Fruit fly (Drosophila melanogaster) whole organism, embryonic: Measurements from ENCODE around the gene Syt1.
A peak's percentile ranks its signal among the peaks of the same experiment; 100 is the strongest.

ENCODE experiments used
- Abd-B ChIP-seq: fragments of 200-800 bp; sonication (Bioruptor generic); optimal IDR thresholded peaks from 2 replicates; lab custom pipeline; 2018; ENCODE audit warnings: missing biosample characterization, mild to moderate bottlenecking, missing genetic modification characterization, moderate library complexity
- BEAF-32 ChIP-seq: fragments of 200-800 bp; sonication (Bioruptor generic); optimal IDR thresholded peaks from 3 replicates; lab custom pipeline; 2017; ENCODE audit warnings: missing biosample characterization, missing genetic modification characterization, mild to moderate bottlenecking, moderate library complexity, missing genetic modification reagents
- Bdp1 ChIP-seq: fragments of 200-800 bp; sonication (Bioruptor generic); optimal IDR thresholded peaks from 3 replicates; lab custom pipeline; 2016; ENCODE audit warnings: missing biosample characterization, missing genetic modification characterization
- CG10565 ChIP-seq: fragments of 200-800 bp; sonication (Bioruptor generic); optimal IDR thresholded peaks from 3 replicates; lab custom pipeline; 2016; ENCODE audit warnings: missing biosample characterization, mild to moderate bottlenecking, missing genetic modification characterization
- CG11560 ChIP-seq: fragments of 200-800 bp; sonication (Bioruptor generic); IDR thresholded peaks from 3 replicates; pipeline ENCODE4 v1.3.6; 2022; ENCODE audit warnings: missing biosample characterization, missing genetic modification characterization
- CG12391 ChIP-seq: fragments of 200-800 bp; sonication (Bioruptor generic); optimal IDR thresholded peaks from 3 replicates; lab custom pipeline; 2018; ENCODE audit warnings: missing biosample characterization, mild to moderate bottlenecking, missing genetic modification characterization, moderate library complexity
- CG13123 ChIP-seq: fragments of 200-800 bp; sonication (Bioruptor generic); optimal IDR thresholded peaks from 2 replicates; lab custom pipeline; 2016; ENCODE audit warnings: missing biosample characterization, missing genetic modification characterization
- CG13775 ChIP-seq: fragments of 200-800 bp; sonication (Bioruptor generic); optimal IDR thresholded peaks from 3 replicates; lab custom pipeline; 2017; ENCODE audit warnings: missing biosample characterization, mild to moderate bottlenecking, missing genetic modification characterization
- CG1529 ChIP-seq: fragments of 200-800 bp; sonication (Bioruptor generic); optimal IDR thresholded peaks from 3 replicates; lab custom pipeline; 2018; ENCODE audit warnings: missing biosample characterization, missing genetic modification characterization
- CG15479 ChIP-seq: fragments of 200-800 bp; sonication (Bioruptor generic); optimal IDR thresholded peaks from 3 replicates; lab custom pipeline; 2019; ENCODE audit warnings: missing biosample characterization, mild to moderate bottlenecking, missing genetic modification characterization, moderate library complexity
- CG15514 ChIP-seq: fragments of 200-800 bp; sonication (Bioruptor generic); optimal IDR thresholded peaks from 3 replicates; lab custom pipeline; 2017; ENCODE audit warnings: missing biosample characterization, missing genetic modification characterization, mild to moderate bottlenecking, moderate library complexity, missing genetic modification reagents
- CG17328 ChIP-seq: fragments of 200-800 bp; sonication (Bioruptor generic); IDR thresholded peaks from 2 replicates; pipeline ENCODE4 v1.3.6; 2022; ENCODE audit warnings: missing biosample characterization, missing genetic modification characterization
- CG18764 ChIP-seq: fragments of 200-800 bp; sonication (Bioruptor generic); optimal IDR thresholded peaks from 3 replicates; lab custom pipeline; 2016; ENCODE audit warnings: missing biosample characterization, missing genetic modification characterization
- CG2116 ChIP-seq: fragments of 200-800 bp; sonication (Bioruptor generic); optimal IDR thresholded peaks from 3 replicates; lab custom pipeline; 2018; ENCODE audit warnings: missing biosample characterization, mild to moderate bottlenecking, missing genetic modification characterization
- CG2875 ChIP-seq: fragments of 200-800 bp; sonication (Bioruptor generic); optimal IDR thresholded peaks from 2 replicates; lab custom pipeline; 2017; ENCODE audit warnings: missing biosample characterization, mild to moderate bottlenecking, missing genetic modification characterization, missing genetic modification reagents
- CG31388 ChIP-seq: fragments of 200-800 bp; sonication (Bioruptor generic); optimal IDR thresholded peaks from 2 replicates; lab custom pipeline; 2016; ENCODE audit warnings: missing biosample characterization, missing genetic modification characterization
- CG33213 ChIP-seq: fragments of 200-800 bp; sonication (Bioruptor generic); optimal IDR thresholded peaks from 3 replicates; lab custom pipeline; 2016; ENCODE audit warnings: missing biosample characterization, missing genetic modification characterization
- CG4854 ChIP-seq: fragments of 200-800 bp; sonication (Bioruptor generic); optimal IDR thresholded peaks from 2 replicates; lab custom pipeline; 2016; ENCODE audit warnings: missing biosample characterization, missing genetic modification characterization, inconsistent platforms
- CG6765 ChIP-seq: fragments of 200-800 bp; sonication (Bioruptor generic); optimal IDR thresholded peaks from 3 replicates; lab custom pipeline; 2017; ENCODE audit warnings: missing biosample characterization, mild to moderate bottlenecking, missing genetic modification characterization
- CG8089 ChIP-seq: fragments of 200-800 bp; sonication (Bioruptor generic); optimal IDR thresholded peaks from 3 replicates; lab custom pipeline; 2016; ENCODE audit warnings: missing biosample characterization, missing genetic modification characterization
- CG9437 ChIP-seq: fragments of 200-800 bp; sonication (Bioruptor generic); optimal IDR thresholded peaks from 2 replicates; lab custom pipeline; 2018; ENCODE audit warnings: missing biosample characterization, mild to moderate bottlenecking, missing genetic modification characterization
- D19B ChIP-seq: fragments of 200-800 bp; sonication (Bioruptor generic); optimal IDR thresholded peaks from 2 replicates; lab custom pipeline; 2017; ENCODE audit warnings: missing biosample characterization, mild to moderate bottlenecking, missing genetic modification characterization
- Deaf1 ChIP-seq: fragments of 200-800 bp; optimal IDR thresholded peaks from 3 replicates; lab custom pipeline; 2019; ENCODE audit warnings: missing biosample characterization, mild to moderate bottlenecking, missing genetic modification characterization, moderate library complexity
- ERR ChIP-seq: fragments of 200-800 bp; sonication (Bioruptor generic); optimal IDR thresholded peaks from 2 replicates; lab custom pipeline; 2016; ENCODE audit warnings: missing biosample characterization, missing genetic modification characterization
- GATAe ChIP-seq: fragments of 200-800 bp; sonication (Bioruptor generic); conservative IDR thresholded peaks from 2 replicates; pipeline ENCODE4 v1.3.6; 2022; ENCODE audit warnings: missing biosample characterization, missing genetic modification characterization
- Hand ChIP-seq: fragments of 200-800 bp; sonication (Bioruptor generic); optimal IDR thresholded peaks from 2 replicates; lab custom pipeline; 2017; ENCODE audit warnings: mild to moderate bottlenecking, missing biosample characterization, missing genetic modification reagents, missing genetic modification characterization
- Hey ChIP-seq: fragments of 200-800 bp; sonication (Bioruptor generic); optimal IDR thresholded peaks from 3 replicates; lab custom pipeline; 2018; ENCODE audit warnings: missing biosample characterization, mild to moderate bottlenecking, missing genetic modification characterization
- Mrtf ChIP-seq: fragments of 200-800 bp; sonication (Bioruptor generic); IDR thresholded peaks from 3 replicates; pipeline ENCODE4 v1.3.6; 2022; ENCODE audit warnings: missing biosample characterization, missing genetic modification characterization
- Myb ChIP-seq: fragments of 200-800 bp; sonication (Bioruptor generic); optimal IDR thresholded peaks from 2 replicates; lab custom pipeline; 2016; ENCODE audit warnings: missing biosample characterization, missing genetic modification characterization
- Vsx1 ChIP-seq: fragments of 200-800 bp; sonication (Bioruptor generic); optimal IDR thresholded peaks from 2 replicates; lab custom pipeline; 2017; ENCODE audit warnings: missing biosample characterization, mild to moderate bottlenecking, missing genetic modification characterization, missing genetic modification reagents
- Xbp1 ChIP-seq: fragments of 200-800 bp; sonication (Bioruptor generic); optimal IDR thresholded peaks from 3 replicates; lab custom pipeline; 2016; ENCODE audit warnings: missing biosample characterization, mild to moderate bottlenecking, missing genetic modification characterization
- Xrp1 ChIP-seq: fragments of 200-800 bp; sonication (Bioruptor generic); IDR thresholded peaks from 2 replicates; pipeline ENCODE4 v1.3.6; 2022; ENCODE audit warnings: missing biosample characterization, missing genetic modification characterization
- corto ChIP-seq: fragments of 200-800 bp; sonication (Bioruptor generic); optimal IDR thresholded peaks from 2 replicates; lab custom pipeline; 2016; ENCODE audit warnings: missing biosample characterization, mild to moderate bottlenecking, missing genetic modification characterization, moderate library complexity
- crol ChIP-seq: fragments of 200-800 bp; sonication (Bioruptor generic); IDR thresholded peaks from 2 replicates; pipeline ENCODE4 v1.3.6; 2022; ENCODE audit warnings: missing biosample characterization, missing genetic modification characterization
- exex ChIP-seq: fragments of 200-800 bp; sonication (Bioruptor generic); optimal IDR thresholded peaks from 4 replicates; lab custom pipeline; 2018; ENCODE audit warnings: missing biosample characterization, mild to moderate bottlenecking, missing genetic modification characterization, moderate library complexity
- ftz-f1 ChIP-seq: fragments of 200-800 bp; sonication (Bioruptor generic); optimal IDR thresholded peaks from 2 replicates; lab custom pipeline; 2016; ENCODE audit warnings: missing biosample characterization, missing genetic modification characterization
- gcm2 ChIP-seq: fragments of 200-800 bp; sonication (Bioruptor generic); optimal IDR thresholded peaks from 2 replicates; lab custom pipeline; 2016; ENCODE audit warnings: missing biosample characterization, missing genetic modification characterization
- gsb ChIP-seq: fragments of 200-800 bp; sonication (Bioruptor generic); IDR thresholded peaks from 2 replicates; pipeline ENCODE4 v1.3.6; 2022; ENCODE audit warnings: missing biosample characterization, missing genetic modification characterization
- hb ChIP-seq: fragments of 200-800 bp; sonication (Bioruptor generic); IDR thresholded peaks from 3 replicates; pipeline ENCODE4 v1.3.6; 2022; ENCODE audit warnings: missing biosample characterization, missing genetic modification characterization; ENCODE audit not compliant: partially characterized antibody
- hkb ChIP-seq, 2 experiments: fragments of 200-800 bp in 1 of 2; fragments of >200 bp in 1 of 2; sonication (Bioruptor generic) in 1 of 2; IDR thresholded peaks in 1 of 2; optimal IDR thresholded peaks in 1 of 2; 2 replicates each; pipeline versions ENCODE4 v1.3.6 to Lab custom; 2017 to 2022; ENCODE audit warnings: missing biosample characterization in 1 of 2, missing genetic modification characterization in 1 of 2
- knrl ChIP-seq: fragments of 200-800 bp; sonication (Bioruptor generic); IDR thresholded peaks from 3 replicates; pipeline ENCODE4 v1.3.6; 2022; ENCODE audit warnings: missing biosample characterization, missing genetic modification characterization; ENCODE audit not compliant: partially characterized antibody
- lov ChIP-seq, 2 experiments: fragments of 200-800 bp in 1 of 2; fragments of >200 bp in 1 of 2; sonication (Bioruptor generic) in 1 of 2; IDR thresholded peaks in 1 of 2; optimal IDR thresholded peaks in 1 of 2; 2 replicates in 1 of 2; 3 replicates in 1 of 2; pipeline versions ENCODE4 v1.3.6 to Lab custom; 2017 to 2022; ENCODE audit warnings: missing biosample characterization in 1 of 2, missing genetic modification characterization in 1 of 2
- luna ChIP-seq: fragments of 200-800 bp; sonication (Bioruptor generic); optimal IDR thresholded peaks from 2 replicates; lab custom pipeline; 2016; ENCODE audit warnings: missing biosample characterization, missing genetic modification characterization
- nau ChIP-seq: fragments of 200-800 bp; sonication (Bioruptor generic); optimal IDR thresholded peaks from 3 replicates; lab custom pipeline; 2017; ENCODE audit warnings: missing biosample characterization, mild to moderate bottlenecking, missing genetic modification characterization, missing genetic modification reagents
- repo ChIP-seq: fragments of 200-800 bp; sonication (Bioruptor generic); optimal IDR thresholded peaks from 2 replicates; lab custom pipeline; 2016; ENCODE audit warnings: missing biosample characterization, missing genetic modification characterization
- run ChIP-seq: fragments of 200-800 bp; sonication (Bioruptor generic); optimal IDR thresholded peaks from 3 replicates; lab custom pipeline; 2018; ENCODE audit warnings: missing biosample characterization, mild to moderate bottlenecking, missing genetic modification characterization
- scrt ChIP-seq: fragments of 200-800 bp; sonication (Bioruptor generic); optimal IDR thresholded peaks from 2 replicates; lab custom pipeline; 2018; ENCODE audit warnings: missing biosample characterization, mild to moderate bottlenecking, missing genetic modification characterization, moderate library complexity
- sug ChIP-seq: fragments of 200-800 bp; optimal IDR thresholded peaks from 2 replicates; lab custom pipeline; 2019; ENCODE audit warnings: missing biosample characterization, mild to moderate bottlenecking, missing genetic modification characterization, moderate library complexity
- z ChIP-seq: fragments of 200-800 bp; sonication (Bioruptor generic); IDR thresholded peaks from 3 replicates; pipeline ENCODE4 v1.3.6; 2022; ENCODE audit warnings: missing biosample characterization, missing genetic modification characterization
- zf30C ChIP-seq: fragments of 200-800 bp; sonication (Bioruptor generic); optimal IDR thresholded peaks from 3 replicates; lab custom pipeline; 2018; ENCODE audit warnings: missing biosample characterization, mild to moderate bottlenecking, missing genetic modification characterization

Gene Syt1

DNA sequence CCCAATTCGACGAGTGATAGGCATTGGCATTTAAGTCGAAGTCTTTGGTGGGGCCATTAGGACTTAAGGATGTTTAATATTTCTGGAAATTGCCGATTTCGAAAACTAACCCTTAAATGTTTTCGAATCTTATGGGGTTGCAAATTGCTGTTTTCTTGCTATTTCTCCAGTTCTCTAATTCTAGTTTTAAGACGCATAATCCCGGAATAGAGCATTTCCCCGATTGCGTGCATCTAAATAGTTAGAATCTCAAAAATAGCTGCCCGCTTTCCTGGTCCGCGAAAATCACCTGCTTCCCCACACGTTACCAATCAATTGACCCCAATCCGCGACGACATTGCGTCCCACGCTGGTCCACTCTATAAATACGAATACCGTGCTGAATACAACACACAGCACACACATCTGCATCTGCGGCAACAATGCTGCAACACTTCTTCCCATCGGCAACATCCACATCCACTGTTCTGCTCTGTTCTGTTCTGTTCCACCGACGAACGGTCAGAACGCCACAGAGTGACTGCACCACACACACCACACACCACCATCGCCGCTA is 47.8 kb downstream of the Syt1 start, which contains the start of gene Bacc (continued):
- TF ChIP-seq Hand (GFP tag; lab: Kevin White, UChicago) = peak; percentile 84
- peak; percentile 83 for TF ChIP-seq Myb (GFP tag; lab: Kevin White, UChicago)
- peak; percentile 73 for TF ChIP-seq CG6765
- no peak for TF ChIP-seq CG11560 (tag; lab: Robert Waterston, UW)
- TF ChIP-seq nau = peak; percentile 87
- peak; percentile 86 for TF ChIP-seq repo (GFP tag; lab: Kevin White, UChicago)
- TF ChIP-seq zf30C (GFP tag; lab: Kevin White, UChicago) = no peak
- TF ChIP-seq run = peak; percentile 70
- TF ChIP-seq gcm2 (GFP tag; lab: Kevin White, UChicago) = peak; percentile 77
- no peak for TF ChIP-seq CG17328
- TF ChIP-seq Bdp1 (GFP tag; lab: Kevin White, UChicago) = peak; percentile 69
- peak; percentile 83 for TF ChIP-seq CG12391 (tag; lab: Kevin White, UChicago)
- TF ChIP-seq luna (GFP tag; lab: Kevin White, UChicago) = peak; percentile 70
- TF ChIP-seq CG2875 = peak; percentile 79
- peak; percentile 67 for TF ChIP-seq lov (optimal IDR thresholded peaks at IDR 0.05; lab: Kevin White, UChicago)
- no peak for TF ChIP-seq lov (GFP tag; IDR thresholded peaks at IDR 0.05; lab: Robert Waterston, UW)
- TF ChIP-seq knrl = no peak
- no peak for TF ChIP-seq Xrp1 (GFP tag; lab: Robert Waterston, UW)
- TF ChIP-seq hkb (optimal IDR thresholded peaks at IDR 0.05; lab: Kevin White, UChicago) = no peak
- TF ChIP-seq hkb (GFP tag; IDR thresholded peaks at IDR 0.05; lab: Robert Waterston, UW) = no peak
- no peak for TF ChIP-seq Mrtf
- peak; percentile 91 for TF ChIP-seq CG13775
- TF ChIP-seq hb (GFP tag; lab: Robert Waterston, UW) = no peak
- TF ChIP-seq CG18764 (GFP tag; lab: Kevin White, UChicago) = peak; percentile 78
- peak; percentile 77 for TF ChIP-seq CG4854 (GFP tag; lab: Kevin White, UChicago)
- peak; percentile 73 for TF ChIP-seq Xbp1 (GFP tag; lab: Kevin White, UChicago)
- TF ChIP-seq Abd-B (GFP tag; lab: Kevin White, UChicago) = peak; percentile 57
- TF ChIP-seq crol (GFP tag; lab: Robert Waterston, UW) = no peak
- no peak for TF ChIP-seq ftz-f1 (GFP tag; lab: Kevin White, UChicago)
- TF ChIP-seq CG33213 (GFP tag; lab: Kevin White, UChicago) = peak; percentile 55
- peak; percentile 90 for TF ChIP-seq CG9437
- peak; percentile 89 for TF ChIP-seq CG8089 (GFP tag; lab: Kevin White, UChicago)
- TF ChIP-seq CG10565 (GFP tag; lab: Kevin White, UChicago) = peak; percentile 65
- peak; percentile 33 for TF ChIP-seq CG2116 (GFP tag; lab: Kevin White, UChicago)
- TF ChIP-seq GATAe = no peak
- peak; percentile 80 for TF ChIP-seq CG13123 (GFP tag; lab: Kevin White, UChicago)
- TF ChIP-seq CG31388 (GFP tag; lab: Kevin White, UChicago) = peak; percentile 78
- TF ChIP-seq CG1529 (GFP tag; lab: Kevin White, UChicago) = peak; percentile 88
- peak; percentile 87 for TF ChIP-seq ERR (GFP tag; lab: Kevin White, UChicago)

dm6 chr2L:2751085-2751710 is 48.6 kb downstream of the Syt1 start:
- TF ChIP-seq z (no peak), Deaf1 (tag; lab: Kevin White, UChicago) (peak; percentile 79), gsb (GFP tag; lab: Robert Waterston, UW) (no peak), BEAF-32 (GFP tag; lab: Kevin White, UChicago) (peak; percentile 4), scrt (no peak), sug (tag; lab: Kevin White, UChicago) (peak; percentile 81), CG15479 (GFP tag; lab: Kevin White, UChicago) (peak; percentile 70), Vsx1 (GFP tag; lab: Kevin White, UChicago) (no peak), CG15514 (peak; percentile 41), D19B (peak; percentile 94), exex (peak; percentile 77), corto (GFP tag; lab: Kevin White, UChicago) (peak; percentile 36), Hey (peak; percentile 15)
